Fruit fly (Drosophila melanogaster) whole organism, embryonic: ENCODE data around the gene DCTN5-p25.

ENCODE experiments used
- ATbp ChIP-seq: fragments of 200-800 bp; sonication (Bioruptor generic); optimal IDR thresholded peaks from 2 replicates; lab custom pipeline; 2017; ENCODE audit warnings: missing biosample characterization, mild to moderate bottlenecking, missing genetic modification characterization, missing genetic modification reagents
- Ada2b ChIP-seq: fragments of 200-800 bp; sonication (Bioruptor generic); IDR thresholded peaks from 2 replicates; pipeline ENCODE4 v1.3.6; 2022; ENCODE audit warnings: missing biosample characterization, missing genetic modification characterization
- B-H1 ChIP-seq: fragments of 200-800 bp; sonication (Bioruptor generic); IDR thresholded peaks from 3 replicates; pipeline ENCODE4 v1.3.6; 2022; ENCODE audit warnings: missing biosample characterization, missing genetic modification characterization
- CG14710 ChIP-seq: fragments of 200-800 bp; sonication (Bioruptor generic); optimal IDR thresholded peaks from 3 replicates; lab custom pipeline; 2019; ENCODE audit warnings: missing biosample characterization, mild to moderate bottlenecking, missing genetic modification characterization, moderate library complexity
- CG15269 ChIP-seq: fragments of 200-800 bp; sonication (Bioruptor generic); optimal IDR thresholded peaks from 2 replicates; lab custom pipeline; 2018; ENCODE audit warnings: missing biosample characterization, mild to moderate bottlenecking, missing genetic modification characterization, moderate library complexity
- CG16863 ChIP-seq: fragments of 200-800 bp; sonication (Bioruptor generic); optimal IDR thresholded peaks from 3 replicates; lab custom pipeline; 2016; ENCODE audit warnings: missing biosample characterization, missing genetic modification characterization
- CG2116 ChIP-seq: fragments of 200-800 bp; sonication (Bioruptor generic); optimal IDR thresholded peaks from 3 replicates; lab custom pipeline; 2018; ENCODE audit warnings: missing biosample characterization, mild to moderate bottlenecking, missing genetic modification characterization
- CG2678 ChIP-seq: fragments of 200-800 bp; sonication (Bioruptor generic); optimal IDR thresholded peaks from 3 replicates; lab custom pipeline; 2019; ENCODE audit warnings: missing biosample characterization, mild to moderate bottlenecking, missing genetic modification characterization, moderate library complexity
- CG33213 ChIP-seq: fragments of 200-800 bp; sonication (Bioruptor generic); optimal IDR thresholded peaks from 3 replicates; lab custom pipeline; 2016; ENCODE audit warnings: missing biosample characterization, missing genetic modification characterization
- CG4282 ChIP-seq: fragments of 200-800 bp; sonication (Bioruptor generic); optimal IDR thresholded peaks from 2 replicates; lab custom pipeline; 2016; ENCODE audit warnings: missing biosample characterization, missing genetic modification characterization
- CG7745 ChIP-seq: fragments of 200-800 bp; sonication (Bioruptor generic); optimal IDR thresholded peaks from 2 replicates; lab custom pipeline; 2018; ENCODE audit warnings: missing biosample characterization, mild to moderate bottlenecking, missing genetic modification characterization, moderate library complexity
- CG9609 ChIP-seq: fragments of 200-800 bp; sonication (Bioruptor generic); optimal IDR thresholded peaks from 3 replicates; lab custom pipeline; 2016; ENCODE audit warnings: missing biosample characterization, missing genetic modification characterization
- CG9932 ChIP-seq: fragments of 200-800 bp; sonication (Bioruptor generic); IDR thresholded peaks from 2 replicates; pipeline ENCODE4 v1.3.6; 2022; ENCODE audit warnings: missing biosample characterization, missing genetic modification characterization
- Camta ChIP-seq: fragments of 200-800 bp; sonication (Bioruptor generic); optimal IDR thresholded peaks from 2 replicates; lab custom pipeline; 2016; ENCODE audit warnings: missing biosample characterization, missing genetic modification characterization
- Doc3 ChIP-seq: fragments of 200-800 bp; sonication (Bioruptor generic); IDR thresholded peaks from 3 replicates; pipeline ENCODE4 v1.3.6; 2022; ENCODE audit warnings: missing biosample characterization, missing genetic modification characterization; ENCODE audit not compliant: partially characterized antibody
- Dref ChIP-seq: fragments of 200-800 bp; sonication (Bioruptor generic); IDR thresholded peaks from 2 replicates; pipeline ENCODE4 v1.3.6; 2022; ENCODE audit warnings: missing biosample characterization, missing genetic modification characterization
- Elba2 ChIP-seq: fragments of 200-800 bp; sonication (Bioruptor generic); optimal IDR thresholded peaks from 3 replicates; lab custom pipeline; 2016; ENCODE audit warnings: missing biosample characterization, missing genetic modification characterization
- HmgD ChIP-seq: fragments of 200-800 bp; sonication (Bioruptor generic); optimal IDR thresholded peaks from 3 replicates; lab custom pipeline; 2016; ENCODE audit warnings: missing biosample characterization, missing genetic modification characterization
- Hr51 ChIP-seq, 2 experiments: fragments of 200-800 bp; sonication (Bioruptor generic); optimal IDR thresholded peaks; 2 replicates in 1 of 2; 3 replicates in 1 of 2; lab custom pipeline; 2016 to 2018; ENCODE audit warnings: missing biosample characterization in 2 of 2, missing genetic modification characterization in 2 of 2, mild to moderate bottlenecking in 1 of 2, moderate library complexity in 1 of 2
- Meics ChIP-seq: fragments of 200-800 bp; sonication (Bioruptor generic); optimal IDR thresholded peaks from 2 replicates; lab custom pipeline; 2017; ENCODE audit warnings: missing biosample characterization, mild to moderate bottlenecking, missing genetic modification characterization
- Myb ChIP-seq: fragments of 200-800 bp; sonication (Bioruptor generic); optimal IDR thresholded peaks from 2 replicates; lab custom pipeline; 2016; ENCODE audit warnings: missing biosample characterization, missing genetic modification characterization
- NFAT ChIP-seq: fragments of 200-800 bp; sonication (Bioruptor generic); IDR thresholded peaks from 2 replicates; pipeline ENCODE4 v1.3.6; 2022; ENCODE audit warnings: missing biosample characterization, missing genetic modification characterization
- Neu2 ChIP-seq: fragments of 200-800 bp; sonication (Bioruptor generic); optimal IDR thresholded peaks from 3 replicates; lab custom pipeline; 2016; ENCODE audit warnings: missing biosample characterization, missing genetic modification characterization, borderline replicate concordance
- Ravus ChIP-seq: fragments of 200-800 bp; sonication (Bioruptor generic); IDR thresholded peaks from 2 replicates; pipeline ENCODE4 v1.3.6; 2022; ENCODE audit warnings: missing biosample characterization, missing genetic modification characterization
- Scr ChIP-seq: fragments of 200-800 bp; sonication (Bioruptor generic); IDR thresholded peaks from 2 replicates; pipeline ENCODE4 v1.3.6; 2022; ENCODE audit warnings: missing biosample characterization, missing genetic modification characterization; ENCODE audit not compliant: partially characterized antibody
- Spps ChIP-seq: fragments of 200-800 bp; sonication (Bioruptor generic); optimal IDR thresholded peaks from 2 replicates; lab custom pipeline; 2018; ENCODE audit warnings: missing biosample characterization, mild to moderate bottlenecking, missing genetic modification characterization
- ac ChIP-seq: fragments of 200-800 bp; sonication (Bioruptor generic); optimal IDR thresholded peaks from 3 replicates; lab custom pipeline; 2017; ENCODE audit warnings: missing biosample characterization, mild to moderate bottlenecking, missing genetic modification characterization
- chm ChIP-seq: fragments of 200-800 bp; sonication (Bioruptor generic); IDR thresholded peaks from 2 replicates; pipeline ENCODE4 v1.3.6; 2022; ENCODE audit warnings: missing biosample characterization, missing genetic modification characterization
- disco-r ChIP-seq: fragments of 200-800 bp; sonication (Bioruptor generic); optimal IDR thresholded peaks from 2 replicates; lab custom pipeline; 2016; ENCODE audit warnings: missing biosample characterization, missing genetic modification characterization
- dmrt11E ChIP-seq: fragments of 200-800 bp; sonication (Bioruptor generic); optimal IDR thresholded peaks from 3 replicates; lab custom pipeline; 2018; ENCODE audit warnings: missing biosample characterization, mild to moderate bottlenecking, missing genetic modification characterization, moderate library complexity
- dpn ChIP-seq, 2 experiments: fragments of 200-800 bp; sonication (Bioruptor generic); optimal IDR thresholded peaks; 3 replicates each; lab custom pipeline; 2016; ENCODE audit warnings: missing biosample characterization in 2 of 2, missing genetic modification characterization in 2 of 2
- eyg ChIP-seq: fragments of 200-800 bp; sonication (Bioruptor generic); optimal IDR thresholded peaks from 3 replicates; lab custom pipeline; 2016; ENCODE audit warnings: missing biosample characterization, missing genetic modification characterization
- fd96Cb ChIP-seq: fragments of 200-800 bp; sonication (Bioruptor generic); optimal IDR thresholded peaks from 2 replicates; lab custom pipeline; 2018; ENCODE audit warnings: missing biosample characterization, mild to moderate bottlenecking, missing genetic modification characterization, moderate library complexity
- fru ChIP-seq: fragments of >200 bp; optimal IDR thresholded peaks from 2 replicates; lab custom pipeline; 2017
- gem ChIP-seq: fragments of 200-800 bp; sonication (Bioruptor generic); optimal IDR thresholded peaks from 2 replicates; lab custom pipeline; 2019; ENCODE audit warnings: missing biosample characterization, mild to moderate bottlenecking, missing genetic modification characterization, moderate library complexity
- hb ChIP-seq: fragments of 200-800 bp; sonication (Bioruptor generic); IDR thresholded peaks from 3 replicates; pipeline ENCODE4 v1.3.6; 2022; ENCODE audit warnings: missing biosample characterization, missing genetic modification characterization; ENCODE audit not compliant: partially characterized antibody
- hkb ChIP-seq, 2 experiments: fragments of 200-800 bp in 1 of 2; fragments of >200 bp in 1 of 2; sonication (Bioruptor generic) in 1 of 2; IDR thresholded peaks in 1 of 2; optimal IDR thresholded peaks in 1 of 2; 2 replicates each; pipeline versions ENCODE4 v1.3.6 to Lab custom; 2017 to 2022; ENCODE audit warnings: missing biosample characterization in 1 of 2, missing genetic modification characterization in 1 of 2
- ken ChIP-seq: fragments of 200-800 bp; sonication (Bioruptor generic); IDR thresholded peaks from 3 replicates; pipeline ENCODE4 v1.3.6; 2022; ENCODE audit warnings: missing biosample characterization, missing genetic modification characterization
- knrl ChIP-seq: fragments of 200-800 bp; sonication (Bioruptor generic); IDR thresholded peaks from 3 replicates; pipeline ENCODE4 v1.3.6; 2022; ENCODE audit warnings: missing biosample characterization, missing genetic modification characterization; ENCODE audit not compliant: partially characterized antibody
- mld ChIP-seq: fragments of 200-800 bp; sonication (Bioruptor generic); IDR thresholded peaks from 3 replicates; pipeline ENCODE4 v1.3.6; 2022; ENCODE audit warnings: missing biosample characterization, missing genetic modification characterization; ENCODE audit not compliant: partially characterized antibody
- nerfin-2 ChIP-seq: fragments of 200-800 bp; sonication (Bioruptor generic); IDR thresholded peaks from 2 replicates; pipeline ENCODE4 v1.3.6; 2022; ENCODE audit warnings: missing biosample characterization, missing genetic modification characterization; ENCODE audit not compliant: partially characterized antibody
- sens ChIP-seq: fragments of 200-800 bp; sonication (Bioruptor generic); peaks from one replicate; lab custom pipeline; 2016; ENCODE audit warnings: missing biosample characterization, missing genetic modification characterization
- sima ChIP-seq: fragments of 200-800 bp; sonication (Bioruptor generic); optimal IDR thresholded peaks from 2 replicates; lab custom pipeline; 2016; ENCODE audit warnings: missing biosample characterization, missing genetic modification characterization
- tna ChIP-seq: fragments of 200-800 bp; sonication (Bioruptor generic); IDR thresholded peaks from 2 replicates; pipeline ENCODE4 v1.3.6; 2022; ENCODE audit warnings: missing biosample characterization, missing genetic modification characterization; ENCODE audit not compliant: partially characterized antibody
- unc-4 ChIP-seq: fragments of 200-800 bp; sonication (Bioruptor generic); IDR thresholded peaks from 2 replicates; pipeline ENCODE4 v1.3.6; 2022; ENCODE audit warnings: missing biosample characterization, missing genetic modification characterization; ENCODE audit not compliant: partially characterized antibody
- vfl ChIP-seq: fragments of 200-800 bp; sonication (Bioruptor generic); optimal IDR thresholded peaks from 2 replicates; lab custom pipeline; 2016; ENCODE audit warnings: missing biosample characterization, missing genetic modification characterization

The DCTN5-p25 gene

DNA sequence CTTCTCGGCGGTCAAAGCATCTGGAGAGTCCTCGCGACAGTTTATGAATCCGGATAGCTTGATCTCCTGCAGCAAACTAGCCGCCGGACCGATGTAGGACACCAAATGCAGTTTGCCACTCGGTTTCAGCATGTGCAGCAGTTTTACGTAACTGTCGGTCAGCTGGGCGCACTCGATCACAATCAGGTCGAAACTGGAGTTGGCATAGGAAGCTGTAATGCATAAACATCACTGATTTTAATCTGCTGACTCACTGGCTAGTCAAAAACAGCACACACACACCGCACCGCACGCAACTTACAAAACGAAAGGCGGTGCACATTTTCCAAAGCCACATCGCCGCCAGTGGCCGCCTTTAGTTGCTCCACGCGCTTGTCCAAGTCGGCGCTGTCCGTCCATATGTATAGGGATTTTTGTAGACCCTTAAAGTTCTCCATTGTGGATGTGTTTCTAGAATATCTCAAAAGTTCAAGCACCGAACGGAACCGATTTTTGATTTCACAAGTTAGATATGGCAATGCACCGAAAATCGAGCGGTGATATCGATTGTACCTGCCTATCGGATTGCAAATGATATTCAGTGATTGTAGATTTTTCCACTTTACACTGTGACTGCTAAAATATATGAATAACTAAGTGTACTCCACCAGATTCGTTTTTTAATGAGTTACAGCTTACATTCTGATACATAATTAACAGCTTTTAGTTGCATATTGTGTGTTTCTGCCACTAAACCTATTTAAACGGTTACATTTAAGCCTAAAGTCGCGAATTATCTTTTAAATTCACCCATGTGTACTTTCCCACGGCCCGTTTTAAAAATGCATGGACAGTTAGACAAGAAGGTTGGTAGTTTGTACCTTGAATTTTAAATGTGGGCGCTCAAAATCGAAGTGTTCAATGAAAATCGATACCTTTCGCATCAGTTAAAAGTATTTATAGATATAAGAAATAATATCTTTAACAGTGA, 33.1 kb downstream of the DCTN5-p25 start, which contains the start of gene CIAPIN1 (continued):
- TF ChIP-seq chm (no peak), tna (peak; percentile 63), CG2678 (no peak), B-H1 (GFP tag; lab: Robert Waterston, UW) (no peak), Ravus (GFP tag; lab: Robert Waterston, UW) (no peak), Ada2b (GFP tag; lab: Robert Waterston, UW) (no peak), Neu2 (GFP tag; lab: Kevin White, UChicago) (no peak), fd96Cb (no peak), Doc3 (GFP tag; lab: Robert Waterston, UW) (peak; percentile 20; the same call in 1 of the 3 replicates), CG7745 (tag; lab: Kevin White, UChicago) (no peak), disco-r (GFP tag; lab: Kevin White, UChicago) (no peak)
- TF ChIP-seq, all 482 proteins: peak for 35

DNA sequence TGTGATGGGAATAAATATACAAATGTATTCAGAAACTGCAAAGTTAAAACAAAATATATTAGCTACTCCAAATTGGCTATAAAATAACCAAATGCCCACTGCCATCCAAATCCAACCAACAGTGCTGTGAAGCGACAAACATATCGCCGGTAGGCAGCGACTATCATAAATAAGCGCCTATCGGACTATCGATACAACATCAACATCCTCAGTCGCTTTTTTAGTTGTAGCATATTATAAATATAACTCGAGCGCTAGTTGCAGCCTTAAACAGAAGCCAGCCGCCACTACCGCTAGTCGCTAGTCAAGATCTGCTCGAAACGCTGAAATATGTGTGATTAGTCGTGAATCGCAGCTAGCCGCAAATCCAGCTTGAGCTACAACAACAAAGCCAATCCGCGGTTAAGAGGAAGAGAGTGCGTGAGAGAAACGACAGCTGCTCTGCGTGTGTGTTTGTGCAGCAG, 33.8 kb downstream of the DCTN5-p25 start:
- TF ChIP-seq CG14710 (tag; lab: Kevin White, UChicago) (peak; percentile 25), hkb (optimal IDR thresholded peaks at IDR 0.05; lab: Kevin White, UChicago) (peak; percentile 40), hkb (GFP tag; IDR thresholded peaks at IDR 0.05; lab: Robert Waterston, UW) (no peak), Elba2 (GFP tag; lab: Kevin White, UChicago) (peak; percentile 39), gem (no peak), dmrt11E (tag; lab: Kevin White, UChicago) (peak; percentile 24), unc-4 (peak; percentile 78), ken (GFP tag; lab: Robert Waterston, UW) (no peak), CG15269 (tag; lab: Kevin White, UChicago) (no peak), Scr (GFP tag; lab: Robert Waterston, UW) (peak; percentile 83), CG9609 (peak; percentile 34), ATbp (GFP tag; lab: Kevin White, UChicago) (no peak), Dref (GFP tag; lab: Robert Waterston, UW) (peak; percentile 94), knrl (GFP tag; lab: Robert Waterston, UW) (peak; percentile 85), CG33213 (peak; percentile 39), CG4282 (peak; percentile 21), fru (lab: Kevin White, UChicago) (no peak), sima (no peak), Meics (GFP tag; lab: Kevin White, UChicago) (no peak), Hr51 (GFP tag; optimal IDR thresholded peaks at IDR 0.05; lab: Kevin White, UChicago) (peak in 1 of 2 experiments; percentile 51), HmgD (GFP tag; lab: Kevin White, UChicago) (peak; percentile 14), Spps (tag; lab: Kevin White, UChicago) (no peak), eyg (GFP tag; lab: Kevin White, UChicago) (no peak), Camta (GFP tag; lab: Kevin White, UChicago) (peak; percentile 15), NFAT (peak; percentile 72), CG9932 (GFP tag; lab: Robert Waterston, UW) (peak; percentile 84), hb (GFP tag; lab: Robert Waterston, UW) (peak; percentile 86), mld (peak; percentile 85), CG16863 (no peak), CG2116 (peak; percentile 38), dpn (GFP tag; optimal IDR thresholded peaks at IDR 0.05; lab: Kevin White, UChicago) (peak; percentile 10 to 53), Myb (GFP tag; lab: Kevin White, UChicago) (peak; percentile 19), vfl (GFP tag; lab: Kevin White, UChicago) (peak; percentile 26), sens (GFP tag; lab: Kevin White, UChicago) (peak; percentile 82), ac (GFP tag; lab: Kevin White, UChicago) (peak; percentile 60), nerfin-2 (GFP tag; lab: Robert Waterston, UW) (peak; percentile 79)
